Fruit fly (Drosophila melanogaster) whole organism, prepupa: ENCODE data around the gene sba.
A peak's percentile ranks its signal among the peaks of the same experiment; 100 is the strongest.

Source experiments
- CG10631 ChIP-seq: fragments of 200-800 bp; sonication (Bioruptor generic); optimal IDR thresholded peaks from 2 replicates; lab custom pipeline; 2016; ENCODE audit warnings: missing biosample characterization, missing genetic modification characterization
- CG11294 ChIP-seq: fragments of 200-800 bp; sonication (Bioruptor generic); IDR thresholded peaks from 2 replicates; pipeline ENCODE4 v1.3.6; 2022; ENCODE audit warnings: missing biosample characterization, missing genetic modification characterization
- CG11902 ChIP-seq: fragments of 200-800 bp; sonication (Bioruptor generic); optimal IDR thresholded peaks from 3 replicates; lab custom pipeline; 2016; ENCODE audit warnings: missing biosample characterization, missing genetic modification characterization
- CG15336 ChIP-seq: fragments of 200-800 bp; sonication (Bioruptor generic); IDR thresholded peaks from 2 replicates; pipeline ENCODE4 v1.3.6; 2022; ENCODE audit warnings: missing biosample characterization, missing genetic modification characterization
- CG1621 ChIP-seq: fragments of 200-800 bp; sonication (Bioruptor generic); optimal IDR thresholded peaks from 3 replicates; lab custom pipeline; 2018; ENCODE audit warnings: missing biosample characterization, mild to moderate bottlenecking, missing genetic modification characterization
- CG3032 ChIP-seq: fragments of 200-800 bp; optimal IDR thresholded peaks from 2 replicates; lab custom pipeline; 2019; ENCODE audit warnings: missing biosample characterization, mild to moderate bottlenecking, missing genetic modification characterization, moderate library complexity
- CG31627 ChIP-seq: fragments of 200-800 bp; sonication (Bioruptor generic); optimal IDR thresholded peaks from 3 replicates; lab custom pipeline; 2016; ENCODE audit warnings: missing biosample characterization, missing genetic modification characterization
- CG3919 ChIP-seq: fragments of 200-800 bp; sonication (Bioruptor generic); optimal IDR thresholded peaks from 3 replicates; lab custom pipeline; 2016; ENCODE audit warnings: missing biosample characterization, missing genetic modification characterization
- CG4318 ChIP-seq: fragments of 200-800 bp; sonication (Bioruptor generic); optimal IDR thresholded peaks from 3 replicates; lab custom pipeline; 2017; ENCODE audit warnings: missing biosample characterization, mild to moderate bottlenecking, missing genetic modification characterization
- CG6792 ChIP-seq: fragments of 200-800 bp; sonication (Bioruptor generic); optimal IDR thresholded peaks from 3 replicates; lab custom pipeline; 2016; ENCODE audit warnings: missing biosample characterization, missing genetic modification characterization
- CG6808 ChIP-seq: fragments of 200-800 bp; sonication (Bioruptor generic); optimal IDR thresholded peaks from 3 replicates; lab custom pipeline; 2017; ENCODE audit warnings: missing biosample characterization, missing genetic modification characterization, mild to moderate bottlenecking, moderate library complexity, missing genetic modification reagents
- CG6854 ChIP-seq: fragments of 200-800 bp; sonication (Bioruptor generic); optimal IDR thresholded peaks from 2 replicates; lab custom pipeline; 2017; ENCODE audit warnings: missing biosample characterization, mild to moderate bottlenecking, missing genetic modification characterization
- CG8119 ChIP-seq: fragments of 200-800 bp; sonication (Bioruptor generic); IDR thresholded peaks from 3 replicates; pipeline ENCODE4 v1.3.6; 2022; ENCODE audit warnings: missing biosample characterization, missing genetic modification characterization
- CG9139 ChIP-seq: fragments of 200-800 bp; sonication (Bioruptor generic); optimal IDR thresholded peaks from 3 replicates; lab custom pipeline; 2017; ENCODE audit warnings: missing biosample characterization, mild to moderate bottlenecking, missing genetic modification characterization
- Eip75B ChIP-seq: fragments of 200-800 bp; sonication (Bioruptor generic); optimal IDR thresholded peaks from 3 replicates; lab custom pipeline; 2016; ENCODE audit warnings: missing biosample characterization, missing genetic modification characterization
- Eip78C ChIP-seq: fragments of 200-800 bp; sonication (Bioruptor generic); peaks from one replicate; lab custom pipeline; 2016; ENCODE audit warnings: missing biosample characterization, missing genetic modification characterization
- Ets21C ChIP-seq: fragments of 200-800 bp; sonication (Bioruptor generic); optimal IDR thresholded peaks from 3 replicates; lab custom pipeline; 2016; ENCODE audit warnings: missing biosample characterization, missing genetic modification characterization
- Hr38 ChIP-seq: sonication (Bioruptor generic); optimal IDR thresholded peaks from 2 replicates; lab custom pipeline; 2016; ENCODE audit warnings: missing biosample characterization, missing genetic modification characterization
- Hr39 ChIP-seq: fragments of 200-800 bp; sonication (Bioruptor generic); optimal IDR thresholded peaks from 2 replicates; lab custom pipeline; 2016; ENCODE audit warnings: missing biosample characterization, missing genetic modification characterization
- Met ChIP-seq: fragments of 200-800 bp; sonication (Bioruptor generic); optimal IDR thresholded peaks from 3 replicates; lab custom pipeline; 2016; ENCODE audit warnings: missing biosample characterization, missing genetic modification characterization
- Sox14 ChIP-seq: fragments of 200-800 bp; sonication (Bioruptor generic); optimal IDR thresholded peaks from 3 replicates; lab custom pipeline; 2016; ENCODE audit warnings: missing biosample characterization, missing genetic modification characterization
- Sox15 ChIP-seq: fragments of 200-800 bp; sonication (Bioruptor generic); optimal IDR thresholded peaks from 3 replicates; lab custom pipeline; 2016; ENCODE audit warnings: missing biosample characterization, missing genetic modification characterization
- achi ChIP-seq: fragments of 200-800 bp; sonication (Bioruptor generic); optimal IDR thresholded peaks from 3 replicates; lab custom pipeline; 2016; ENCODE audit warnings: missing biosample characterization, missing genetic modification characterization
- cyc ChIP-seq: fragments of 200-800 bp; sonication (Bioruptor generic); optimal IDR thresholded peaks from 3 replicates; lab custom pipeline; 2016; ENCODE audit warnings: missing biosample characterization, missing genetic modification characterization
- dsx ChIP-seq: fragments of 200-800 bp; optimal IDR thresholded peaks from 3 replicates; lab custom pipeline; 2019; ENCODE audit warnings: missing biosample characterization, mild to moderate bottlenecking, missing genetic modification characterization, moderate library complexity; ENCODE audit not compliant: poor library complexity, severe bottlenecking
- esn ChIP-seq: fragments of 200-800 bp; sonication (Bioruptor generic); optimal IDR thresholded peaks from 2 replicates; lab custom pipeline; 2016; ENCODE audit warnings: missing biosample characterization, mild to moderate bottlenecking, missing genetic modification characterization, moderate library complexity
- fd59A ChIP-seq: fragments of 200-800 bp; sonication (Bioruptor generic); optimal IDR thresholded peaks from 2 replicates; lab custom pipeline; 2017; ENCODE audit warnings: missing biosample characterization, mild to moderate bottlenecking, missing genetic modification characterization, missing genetic modification reagents
- fd85E ChIP-seq: fragments of 200-800 bp; sonication (Bioruptor generic); optimal IDR thresholded peaks from 3 replicates; lab custom pipeline; 2016; ENCODE audit warnings: missing biosample characterization, missing genetic modification characterization
- fkh ChIP-seq: fragments of 200-800 bp; sonication (Bioruptor generic); optimal IDR thresholded peaks from 3 replicates; lab custom pipeline; 2017; ENCODE audit warnings: missing biosample characterization, mild to moderate bottlenecking, missing genetic modification characterization, moderate library complexity
- lz ChIP-seq: fragments of 200-800 bp; sonication (Bioruptor generic); optimal IDR thresholded peaks from 3 replicates; lab custom pipeline; 2016; ENCODE audit warnings: missing biosample characterization, missing genetic modification characterization
- net ChIP-seq: fragments of 200-800 bp; sonication (Bioruptor generic); optimal IDR thresholded peaks from 3 replicates; lab custom pipeline; 2016; ENCODE audit warnings: missing biosample characterization, missing genetic modification characterization
- salr ChIP-seq, 2 experiments: fragments of 200-800 bp; sonication (Bioruptor generic); optimal IDR thresholded peaks; 3 replicates each; lab custom pipeline; 2016 to 2018; ENCODE audit warnings: missing biosample characterization in 2 of 2, missing genetic modification characterization in 2 of 2, mild to moderate bottlenecking in 1 of 2
- spab ChIP-seq: fragments of 200-800 bp; sonication (Bioruptor generic); optimal IDR thresholded peaks from 2 replicates; lab custom pipeline; 2017; ENCODE audit warnings: missing biosample characterization, mild to moderate bottlenecking, missing genetic modification characterization, missing genetic modification reagents
- ss ChIP-seq, 2 experiments: fragments of 200-800 bp; sonication (Bioruptor generic); optimal IDR thresholded peaks; 2 replicates in 1 of 2; 3 replicates in 1 of 2; lab custom pipeline; 2017 to 2018; ENCODE audit warnings: mild to moderate bottlenecking in 2 of 2, missing biosample characterization in 2 of 2, missing genetic modification characterization in 2 of 2, moderate library complexity in 1 of 2
- svp ChIP-seq: fragments of 200-800 bp; sonication (Bioruptor generic); peaks from one replicate; lab custom pipeline; 2016; ENCODE audit warnings: missing biosample characterization, missing genetic modification characterization
- topi ChIP-seq: fragments of 200-800 bp; sonication (Bioruptor generic); optimal IDR thresholded peaks from 3 replicates; lab custom pipeline; 2016; ENCODE audit warnings: missing biosample characterization, missing genetic modification characterization
- vri ChIP-seq: fragments of 200-800 bp; sonication (Bioruptor generic); optimal IDR thresholded peaks from 3 replicates; lab custom pipeline; 2016; ENCODE audit warnings: missing biosample characterization, mild to moderate bottlenecking, missing genetic modification characterization

Gene sba

DNA sequence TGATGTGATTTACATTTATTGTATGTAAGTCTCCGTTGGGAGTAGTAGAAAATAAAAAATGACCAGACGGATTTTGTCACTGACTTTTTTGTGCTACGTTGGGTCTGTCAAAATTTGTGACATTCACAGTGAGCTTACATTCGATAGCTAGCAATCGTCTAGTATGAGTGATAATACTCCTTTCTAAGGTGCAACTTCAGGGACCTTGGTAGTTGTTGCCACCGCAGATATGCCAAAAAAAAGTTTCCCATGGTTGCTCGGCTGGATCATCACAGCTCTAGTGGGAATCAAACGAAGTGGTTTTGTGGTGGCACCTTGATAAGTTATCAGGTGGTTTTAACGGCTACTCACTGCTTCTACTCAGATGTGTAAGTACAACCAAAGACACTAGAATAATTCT is 29.3 kb downstream of the sba start, which contains the start of gene tbrd-1:
TSS of gene tbrd-1 (minus strand) at position 101 of the 400 bp plus-strand sequence.
- TF ChIP-seq CG11294 (GFP tag; lab: Robert Waterston, UW) (no peak), CG31627 (GFP tag; lab: Kevin White, UChicago) (no peak), fd59A (no peak), CG6854 (no peak), dsx (GFP tag; lab: Kevin White, UChicago) (no peak), CG4318 (GFP tag; lab: Kevin White, UChicago) (no peak), achi (GFP tag; lab: Kevin White, UChicago) (no peak), Met (GFP tag; lab: Kevin White, UChicago) (no peak), vri (GFP tag; lab: Kevin White, UChicago) (no peak)

DNA sequence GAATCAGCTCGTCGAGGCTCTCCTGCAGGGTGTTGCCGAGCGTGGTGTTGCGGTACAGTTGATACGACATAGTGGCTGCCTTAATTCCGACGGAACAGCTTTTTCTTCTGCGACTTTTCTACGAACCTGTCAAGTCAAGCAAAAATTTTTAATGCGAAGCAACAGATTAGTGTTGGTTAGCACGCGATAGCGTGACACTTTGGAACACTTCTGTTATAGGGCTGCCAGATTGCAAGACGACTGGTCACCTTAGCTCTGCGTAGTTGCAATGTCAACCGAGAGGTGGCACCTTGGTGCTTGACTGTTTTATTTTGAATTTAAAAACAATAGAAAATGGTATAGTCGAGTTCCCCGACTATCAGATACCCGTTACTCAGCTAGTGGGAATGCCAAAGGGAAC is 31.9 kb downstream of the sba start, which contains the start of gene TfIIA-S:
TSS of gene TfIIA-S (minus strand) at position 175 of the 400 bp plus-strand sequence.
- TF ChIP-seq CG8119 = no peak
- TF ChIP-seq Sox15 (GFP tag; lab: Kevin White, UChicago) = peak; percentile 27
- TF ChIP-seq CG31627 (GFP tag; lab: Kevin White, UChicago) = peak; percentile 82
- no peak for TF ChIP-seq CG15336 (GFP tag; lab: Robert Waterston, UW)
- peak; percentile 51 for TF ChIP-seq CG11902
- no peak for TF ChIP-seq spab (GFP tag; lab: Kevin White, UChicago)
- peak; percentile 56 for TF ChIP-seq Ets21C (GFP tag; lab: Kevin White, UChicago)
- peak; percentile 55 for TF ChIP-seq CG10631 (GFP tag; lab: Kevin White, UChicago)
- peak in 1 of 2 experiments; percentile 34 for TF ChIP-seq salr (GFP tag; optimal IDR thresholded peaks at IDR 0.05; lab: Kevin White, UChicago)
- peak; percentile 65 for TF ChIP-seq CG1621 (tag; lab: Kevin White, UChicago)
- no peak for TF ChIP-seq fkh (GFP tag; lab: Kevin White, UChicago)
- TF ChIP-seq esn (GFP tag; lab: Kevin White, UChicago) = peak; percentile 71
- peak; percentile 64 for TF ChIP-seq achi (GFP tag; lab: Kevin White, UChicago)
- TF ChIP-seq cyc (GFP tag; lab: Kevin White, UChicago) = peak; percentile 74
- TF ChIP-seq CG6854 = peak; percentile 29
- TF ChIP-seq CG6792 = peak; percentile 23
- peak; percentile 71 for TF ChIP-seq CG3919 (GFP tag; lab: Kevin White, UChicago)
- peak; percentile 63 for TF ChIP-seq Hr39 (GFP tag; lab: Kevin White, UChicago)
- peak in 1 of 2 experiments; percentile 25 for TF ChIP-seq ss (GFP tag; optimal IDR thresholded peaks at IDR 0.05; lab: Kevin White, UChicago)
- no peak for TF ChIP-seq net (GFP tag; lab: Kevin White, UChicago)
- no peak for TF ChIP-seq Eip75B (GFP tag; lab: Kevin White, UChicago)
- TF ChIP-seq Sox14 (GFP tag; lab: Kevin White, UChicago) = peak; percentile 57
- peak; percentile 59 for TF ChIP-seq Eip78C (GFP tag; lab: Kevin White, UChicago)
- TF ChIP-seq lz = peak; percentile 71

DNA sequence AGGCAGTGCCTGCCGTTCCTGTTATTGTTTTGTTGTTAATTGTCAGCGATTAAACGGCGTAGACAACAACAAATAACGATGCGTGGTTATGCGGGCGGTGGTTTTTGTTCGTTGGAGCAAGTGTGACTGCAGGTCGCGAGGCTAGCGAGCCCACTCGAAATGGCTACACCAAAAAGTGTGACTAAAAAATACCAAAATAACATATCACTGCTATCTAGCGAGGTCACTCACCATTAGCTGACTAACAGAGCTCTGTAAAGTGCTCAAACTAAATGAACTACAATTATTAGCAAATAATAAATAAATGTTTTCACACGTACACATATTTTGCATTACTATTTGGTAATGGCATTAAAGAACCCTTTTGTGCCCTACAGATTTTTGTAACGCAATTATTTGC is 32.9 kb downstream of the sba start, which contains the start of gene Pli:
TSS of gene Pli (minus strand) at position 131 of the 400 bp plus-strand sequence.
- TF ChIP-seq svp (GFP tag; lab: Kevin White, UChicago) (peak; percentile 76), vri (GFP tag; lab: Kevin White, UChicago) (peak; percentile 8), CG6854 (peak; percentile 57), Hr38 (no peak), achi (GFP tag; lab: Kevin White, UChicago) (no peak), CG3919 (GFP tag; lab: Kevin White, UChicago) (peak; percentile 17), topi (no peak), cyc (GFP tag; lab: Kevin White, UChicago) (no peak), CG3032 (tag; lab: Kevin White, UChicago) (peak; percentile 13), CG1621 (tag; lab: Kevin White, UChicago) (no peak), Met (GFP tag; lab: Kevin White, UChicago) (no peak), Sox14 (GFP tag; lab: Kevin White, UChicago) (peak; percentile 68), CG11294 (GFP tag; lab: Robert Waterston, UW) (no peak), CG6808 (GFP tag; lab: Kevin White, UChicago) (peak; percentile 4), fkh (GFP tag; lab: Kevin White, UChicago) (peak; percentile 78), esn (GFP tag; lab: Kevin White, UChicago) (peak; percentile 15), Eip78C (GFP tag; lab: Kevin White, UChicago) (peak; percentile 54), fd85E (GFP tag; lab: Kevin White, UChicago) (peak; percentile 41), Eip75B (GFP tag; lab: Kevin White, UChicago) (peak; percentile 1), CG6792 (no peak), dsx (GFP tag; lab: Kevin White, UChicago) (peak; percentile 56), CG9139 (GFP tag; lab: Kevin White, UChicago) (peak; percentile 37), ss (GFP tag; optimal IDR thresholded peaks at IDR 0.05; lab: Kevin White, UChicago) (peak in 1 of 2 experiments; percentile 1)
